Worm (Caenorhabditis elegans) whole organism, L1 larva: Measurements from ENCODE around the gene R09E10.1.
A peak's percentile ranks its signal among the peaks of the same experiment; 100 is the strongest.

Source experiments
- C34B4.2 ChIP-seq: sonication (generic microtip); optimal IDR thresholded peaks from 2 replicates; lab custom pipeline; 2017; ENCODE audit warnings: mild to moderate bottlenecking, missing genetic modification characterization, missing compliant biosample characterization
- aha-1 ChIP-seq: fragments of 150-350 bp; optimal IDR thresholded peaks from 2 replicates; lab custom pipeline; 2014; ENCODE audit warnings: missing biosample characterization, missing genetic modification characterization
- ama-1 ChIP-seq: fragments of 150-350 bp; optimal IDR thresholded peaks from 2 replicates; lab custom pipeline; 2014
- ceh-8 ChIP-seq: fragments of 200-800 bp; sonication (Bioruptor generic); optimal IDR thresholded peaks from 2 replicates; lab custom pipeline; 2018; ENCODE audit warnings: mild to moderate bottlenecking, missing genetic modification characterization, moderate library complexity, missing compliant biosample characterization
- ces-1 ChIP-seq: fragments of 150-350 bp; optimal IDR thresholded peaks from 2 replicates; lab custom pipeline; 2014; ENCODE audit warnings: missing biosample characterization, missing genetic modification reagents, missing genetic modification characterization
- efl-3 ChIP-seq: fragments of 200-800 bp; sonication (Bioruptor generic); optimal IDR thresholded peaks from 2 replicates; lab custom pipeline; 2018; ENCODE audit warnings: mild to moderate bottlenecking, missing genetic modification characterization, missing compliant biosample characterization
- egl-13 ChIP-seq: sonication (generic microtip); optimal IDR thresholded peaks from 2 replicates; lab custom pipeline; 2016; ENCODE audit warnings: missing genotype, missing genetic modification reagents, missing genetic modification characterization, missing compliant biosample characterization
- egl-27 ChIP-seq, 2 experiments: fragments of 150-350 bp in 1 of 2; sonication (generic microtip); optimal IDR thresholded peaks; 3 replicates each; lab custom pipeline; 2017 to 2018; ENCODE audit warnings: missing biosample characterization in 2 of 2, missing genetic modification characterization in 2 of 2, missing genetic modification reagents in 2 of 2
- elt-2 ChIP-seq: sonication (generic microtip); optimal IDR thresholded peaks from 2 replicates; lab custom pipeline; 2016; ENCODE audit warnings: missing genetic modification characterization, mild to moderate bottlenecking, inconsistent platforms, missing compliant biosample characterization, missing genetic modification reagents
- elt-3 ChIP-seq, 6 experiments: fragments of 150-350 bp in 1 of 6; sonication (generic microtip); optimal IDR thresholded peaks; 2 replicates each; lab custom pipeline; 2017 to 2018; ENCODE audit warnings: missing biosample characterization in 6 of 6, missing genetic modification characterization in 6 of 6, inconsistent platforms in 1 of 6
- ets-5 ChIP-seq: fragments of 200-800 bp; sonication (Bioruptor generic); IDR thresholded peaks from 2 replicates; pipeline ENCODE4 v1.3.6; 2022; ENCODE audit warnings: missing genetic modification characterization, missing compliant biosample characterization
- fkh-4 ChIP-seq: sonication (generic microtip); optimal IDR thresholded peaks from 2 replicates; lab custom pipeline; 2016; ENCODE audit warnings: missing compliant biosample characterization, missing genetic modification characterization, borderline replicate concordance
- fkh-8 ChIP-seq: sonication (generic microtip); optimal IDR thresholded peaks from 2 replicates; lab custom pipeline; 2016; ENCODE audit warnings: mild to moderate bottlenecking, missing genetic modification characterization, missing compliant biosample characterization
- fos-1 ChIP-seq: fragments of 150-350 bp; optimal IDR thresholded peaks from 2 replicates; lab custom pipeline; 2014; ENCODE audit warnings: missing biosample characterization, missing genetic modification characterization
- irx-1 ChIP-seq: sonication (generic microtip); optimal IDR thresholded peaks from 2 replicates; lab custom pipeline; 2016; ENCODE audit warnings: missing genetic modification characterization, missing compliant biosample characterization
- isw-1 ChIP-seq: fragments of 200-800 bp; sonication (Bioruptor generic); IDR thresholded peaks from 2 replicates; pipeline ENCODE4 v1.3.6; 2022; ENCODE audit warnings: missing genetic modification characterization, missing compliant biosample characterization
- jun-1 ChIP-seq: fragments of 150-350 bp; optimal IDR thresholded peaks from 2 replicates; lab custom pipeline; 2014; ENCODE audit warnings: missing biosample characterization, missing genetic modification reagents, missing genetic modification characterization
- lin-13 ChIP-seq: fragments of 150-350 bp; optimal IDR thresholded peaks from 2 replicates; lab custom pipeline; 2014; ENCODE audit warnings: missing biosample characterization, missing genetic modification reagents, missing genetic modification characterization
- lin-14 ChIP-seq: fragments of 200-800 bp; sonication (Bioruptor generic); optimal IDR thresholded peaks from 2 replicates; lab custom pipeline; 2018; ENCODE audit warnings: mild to moderate bottlenecking, missing genetic modification characterization, moderate library complexity, missing compliant biosample characterization
- lin-15B ChIP-seq: fragments of 150-350 bp; sonication (generic microtip); optimal IDR thresholded peaks from 3 replicates; lab custom pipeline; 2014; ENCODE audit warnings: missing biosample characterization, missing genetic modification characterization
- lin-39 ChIP-seq: fragments of 150-350 bp; optimal IDR thresholded peaks from 2 replicates; lab custom pipeline; 2014; ENCODE audit warnings: missing biosample characterization, missing genetic modification reagents, missing genetic modification characterization
- lir-3 ChIP-seq: sonication (generic microtip); optimal IDR thresholded peaks from 2 replicates; lab custom pipeline; 2016; ENCODE audit warnings: mild to moderate bottlenecking, missing genetic modification characterization, moderate library complexity, missing compliant biosample characterization; ENCODE audit not compliant: poor library complexity
- lsy-2 ChIP-seq, 2 experiments: fragments of 150-350 bp; optimal IDR thresholded peaks; 2 replicates each; lab custom pipeline; 2014; ENCODE audit warnings: missing biosample characterization in 2 of 2, missing genetic modification characterization in 2 of 2
- mab-9 ChIP-seq: fragments of 200-800 bp; sonication (Bioruptor generic); IDR thresholded peaks from 2 replicates; pipeline ENCODE4 v1.3.6; 2022; ENCODE audit warnings: missing genetic modification reagents, missing genetic modification characterization, missing compliant biosample characterization
- mdl-1 ChIP-seq, 2 experiments: fragments of 150-350 bp; optimal IDR thresholded peaks; 2 replicates each; lab custom pipeline; 2014 to 2017; ENCODE audit warnings: missing biosample characterization in 2 of 2, missing genetic modification characterization in 2 of 2, inconsistent platforms in 1 of 2
- mep-1 ChIP-seq: fragments of 150-350 bp; optimal IDR thresholded peaks from 2 replicates; lab custom pipeline; 2014; ENCODE audit warnings: missing biosample characterization, missing genetic modification characterization
- nhr-237 ChIP-seq: fragments of 150-350 bp; optimal IDR thresholded peaks from 2 replicates; lab custom pipeline; 2014; ENCODE audit warnings: missing biosample characterization, missing genetic modification characterization
- nhr-28 ChIP-seq: fragments of 150-350 bp; optimal IDR thresholded peaks from 2 replicates; lab custom pipeline; 2014; ENCODE audit warnings: missing biosample characterization, missing genetic modification characterization
- nhr-47 ChIP-seq: sonication (generic microtip); optimal IDR thresholded peaks from 2 replicates; lab custom pipeline; 2016; ENCODE audit warnings: mild to moderate bottlenecking, missing genetic modification characterization, moderate library complexity, missing compliant biosample characterization
- nhr-71 ChIP-seq: sonication (generic microtip); optimal IDR thresholded peaks from 2 replicates; lab custom pipeline; 2016; ENCODE audit warnings: mild to moderate bottlenecking, missing genetic modification characterization, moderate library complexity, missing compliant biosample characterization
- nhr-76 ChIP-seq: sonication (generic microtip); optimal IDR thresholded peaks from 2 replicates; lab custom pipeline; 2017; ENCODE audit warnings: missing biosample characterization, missing genetic modification characterization
- nhr-85 ChIP-seq: sonication (generic microtip); peaks from one replicate; lab custom pipeline; 2016; ENCODE audit warnings: missing genetic modification characterization, inconsistent platforms, missing compliant biosample characterization
- nhr-90 ChIP-seq: sonication (generic microtip); optimal IDR thresholded peaks from 2 replicates; lab custom pipeline; 2016; ENCODE audit warnings: mild to moderate bottlenecking, missing genetic modification characterization, missing compliant biosample characterization; ENCODE audit not compliant: poor library complexity
- pqm-1 ChIP-seq: sonication (generic microtip); optimal IDR thresholded peaks from 3 replicates; lab custom pipeline; 2017; ENCODE audit warnings: missing biosample characterization, missing genetic modification characterization
- rnt-1 ChIP-seq: sonication (generic microtip); optimal IDR thresholded peaks from 2 replicates; lab custom pipeline; 2016; ENCODE audit warnings: mild to moderate bottlenecking, missing genetic modification characterization, moderate library complexity, missing compliant biosample characterization
- snpc-4 ChIP-seq: fragments of 150-350 bp; optimal IDR thresholded peaks from 2 replicates; lab custom pipeline; 2014; ENCODE audit warnings: missing biosample characterization, missing genetic modification characterization
- sox-4 ChIP-seq: sonication (generic microtip); optimal IDR thresholded peaks from 2 replicates; lab custom pipeline; 2016; ENCODE audit warnings: missing genetic modification characterization, missing compliant biosample characterization
- sup-37 ChIP-seq: fragments of 200-800 bp; sonication (Bioruptor generic); optimal IDR thresholded peaks from 2 replicates; lab custom pipeline; 2018; ENCODE audit warnings: mild to moderate bottlenecking, missing genetic modification characterization, missing compliant biosample characterization
- swsn-7 ChIP-seq: sonication (generic microtip); optimal IDR thresholded peaks from 2 replicates; lab custom pipeline; 2016; ENCODE audit warnings: missing genetic modification characterization, missing compliant biosample characterization
- tbx-2 ChIP-seq: sonication (generic microtip); optimal IDR thresholded peaks from 2 replicates; lab custom pipeline; 2016; ENCODE audit warnings: missing genetic modification characterization, missing compliant biosample characterization
- tlp-1 ChIP-seq: fragments of 150-350 bp; optimal IDR thresholded peaks from 2 replicates; lab custom pipeline; 2014; ENCODE audit warnings: missing biosample characterization, missing genetic modification characterization
- unc-30 ChIP-seq: sonication (generic microtip); optimal IDR thresholded peaks from 2 replicates; lab custom pipeline; 2017; ENCODE audit warnings: missing biosample characterization, missing genetic modification characterization
- unc-62 ChIP-seq: fragments of 150-350 bp; optimal IDR thresholded peaks from 2 replicates; lab custom pipeline; 2014; ENCODE audit warnings: missing biosample characterization, missing genetic modification reagents, missing genetic modification characterization
- unc-86 ChIP-seq: sonication (generic microtip); optimal IDR thresholded peaks from 2 replicates; lab custom pipeline; 2016; ENCODE audit warnings: missing genetic modification characterization, missing compliant biosample characterization
- unc-98 ChIP-seq: fragments of 200-800 bp; sonication (Bioruptor generic); IDR thresholded peaks from 2 replicates; pipeline ENCODE4 v1.3.6; 2022; ENCODE audit warnings: missing genetic modification characterization, missing compliant biosample characterization
- vab-15 ChIP-seq: sonication (generic microtip); optimal IDR thresholded peaks from 2 replicates; lab custom pipeline; 2017; ENCODE audit warnings: missing genotype, mild to moderate bottlenecking, missing genetic modification characterization, missing compliant biosample characterization
- ztf-4 ChIP-seq: fragments of 150-350 bp; optimal IDR thresholded peaks from 2 replicates; lab custom pipeline; 2014; ENCODE audit warnings: missing biosample characterization, missing genetic modification characterization

The R09E10.1 gene

DNA sequence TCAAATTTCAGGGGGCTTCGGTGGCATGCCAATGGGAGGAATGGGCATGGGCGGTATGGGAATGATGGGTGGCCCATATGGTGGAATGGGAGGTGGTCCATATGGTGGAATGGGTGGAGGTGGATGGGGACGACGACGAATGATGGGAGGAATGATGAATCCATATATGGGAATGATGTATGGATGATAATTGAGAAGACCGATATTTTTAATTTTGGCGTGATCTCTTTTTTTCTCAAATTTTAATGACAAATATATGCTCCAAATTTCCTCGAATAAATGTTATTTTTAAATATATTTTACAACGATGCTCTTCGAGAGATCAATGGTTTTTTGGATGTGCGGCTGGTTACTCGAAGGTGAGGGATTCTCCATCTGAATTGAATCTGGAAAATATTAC, 44.8 kb downstream of the R09E10.1 start, which contains the start of gene Y43C5A.4:
Gene Y43C5A.4, plus strand, starts transcription at position 301 of the 400 bp plus-strand sequence.
- TF ChIP-seq nhr-90 (tag; lab: Kevin White, UChicago) = no peak

DNA sequence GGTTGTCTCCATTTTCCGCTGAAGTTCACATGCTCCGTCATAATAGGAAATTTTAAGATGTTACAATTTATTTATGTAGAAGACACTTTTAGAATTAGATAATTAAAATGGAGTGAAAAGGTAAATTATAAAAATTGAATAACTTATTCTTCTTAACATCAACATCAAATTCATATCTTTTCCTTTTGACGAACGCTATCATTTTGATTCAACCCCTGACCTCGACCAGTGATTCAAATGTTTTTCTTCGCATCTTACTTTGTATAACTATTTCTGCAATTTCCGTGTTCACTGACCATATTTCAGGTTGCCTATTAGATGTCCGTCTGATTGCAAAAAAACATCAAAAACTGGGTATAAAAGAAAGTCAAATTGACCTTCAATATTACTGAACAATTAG, 45.6 kb downstream of the R09E10.1 start, which contains the start of gene Y43C5A.7:
Gene Y43C5A.7, plus strand, starts transcription at position 301 of the 400 bp plus-strand sequence.
- TF ChIP-seq tbx-2 (tag; lab: Kevin White, UChicago) = no peak

DNA sequence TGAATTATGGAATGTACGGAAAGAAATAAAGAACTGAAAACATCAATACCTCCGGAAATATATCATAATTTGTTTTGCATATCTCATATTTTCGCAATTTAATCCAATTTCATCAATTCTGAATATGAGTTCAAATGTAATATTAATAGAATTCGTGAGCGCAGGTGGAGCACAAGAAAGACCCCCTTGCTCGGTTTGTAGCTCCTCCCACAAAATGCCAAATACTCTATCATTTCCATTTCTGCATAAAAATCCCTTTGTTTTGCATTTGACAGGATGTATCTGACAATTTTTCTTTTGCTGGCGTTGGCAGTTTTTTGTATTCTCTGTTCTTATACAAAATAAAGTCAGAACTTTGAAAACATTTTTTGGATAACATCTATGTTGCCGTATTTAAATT, 47.5 kb downstream of the R09E10.1 start:
- TF ChIP-seq nhr-85 = peak; percentile 75
- peak; percentile 37 for TF ChIP-seq nhr-71 (tag; lab: Kevin White, UChicago)
- no peak for TF ChIP-seq ama-1 (lab: Kevin White, UChicago)

DNA sequence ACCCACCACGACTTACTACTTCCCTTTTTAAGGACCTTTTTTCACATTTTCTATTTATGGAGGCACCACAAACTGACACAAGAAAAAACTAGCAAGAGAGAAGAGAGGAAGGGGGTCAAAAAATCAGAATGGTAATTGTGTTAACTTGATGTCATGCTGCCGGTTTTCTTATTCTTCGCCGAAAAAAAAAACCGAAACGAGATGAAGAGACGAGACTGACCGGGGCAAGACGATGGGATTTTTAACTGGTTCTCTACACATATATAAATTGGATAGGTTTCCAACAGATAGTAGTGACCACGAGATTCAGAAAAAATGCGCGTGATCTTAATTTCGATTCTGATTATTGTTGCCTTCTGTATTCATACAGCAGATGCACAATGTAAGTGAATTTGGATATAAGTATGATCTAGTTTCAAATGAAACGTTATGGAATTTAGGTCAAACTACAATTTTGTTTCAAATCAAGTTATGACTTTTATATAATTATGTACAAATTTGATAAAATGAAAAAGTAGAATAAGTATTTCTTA, 48.7 kb downstream of the R09E10.1 start, which contains the start of gene Y43C5A.3:
Gene Y43C5A.3, plus strand, starts transcription at position 256 of the 533 bp plus-strand sequence.
- TF ChIP-seq elt-2 (tag; lab: Kevin White, UChicago) (no peak), lin-13 (GFP tag; lab: Kevin White, UChicago) (no peak), unc-62 (GFP tag; lab: Kevin White, UChicago) (no peak), nhr-47 (tag; lab: Kevin White, UChicago) (peak; percentile 18), jun-1 (tag; lab: Kevin White, UChicago) (no peak), fkh-8 (tag; lab: Kevin White, UChicago) (no peak), ama-1 (lab: Kevin White, UChicago) (no peak), snpc-4 (tag; lab: Kevin White, UChicago) (no peak), mab-9 (GFP tag; lab: Robert Waterston, UW) (no peak), nhr-71 (tag; lab: Kevin White, UChicago) (peak; percentile 53), mdl-1 (tag; optimal IDR thresholded peaks at IDR 0.05; lab: Kevin White, UChicago) (peak in 1 of 2 experiments; percentile 4), lsy-2 (tag; optimal IDR thresholded peaks at IDR 0.05; lab: Kevin White, UChicago) (no peak), ztf-4 (tag; lab: Kevin White, UChicago) (no peak), egl-13 (tag; lab: Kevin White, UChicago) (no peak), lin-39 (no peak), nhr-76 (tag; lab: Kevin White, UChicago) (no peak), isw-1 (GFP tag; lab: Robert Waterston, UW) (no peak), ets-5 (GFP tag; lab: Robert Waterston, UW) (no peak), lir-3 (tag; lab: Kevin White, UChicago) (no peak), aha-1 (no peak), elt-3 (tag; optimal IDR thresholded peaks at IDR 0.05; lab: Kevin White, UChicago) (peak in 1 of 6 experiments; percentile 67), rnt-1 (tag; lab: Kevin White, UChicago) (no peak), nhr-237 (tag; lab: Kevin White, UChicago) (no peak), lin-15B (no peak), tlp-1 (no peak), C34B4.2 (tag; lab: Kevin White, UChicago) (no peak), lin-14 (GFP tag; lab: Kevin White, UChicago) (peak; percentile 56), ceh-8 (GFP tag; lab: Kevin White, UChicago) (no peak), pqm-1 (tag; lab: Kevin White, UChicago) (no peak), efl-3 (GFP tag; lab: Kevin White, UChicago) (no peak), nhr-85 (peak; percentile 70), vab-15 (tag; lab: Kevin White, UChicago) (no peak), unc-30 (tag; lab: Kevin White, UChicago) (no peak), irx-1 (tag; lab: Kevin White, UChicago) (no peak), swsn-7 (no peak), fkh-4 (tag; lab: Kevin White, UChicago) (no peak), egl-27 (tag; optimal IDR thresholded peaks at IDR 0.05; lab: Kevin White, UChicago) (no peak), unc-86 (tag; lab: Kevin White, UChicago) (no peak), sup-37 (no peak), ces-1 (GFP tag; lab: Kevin White, UChicago) (no peak), fos-1 (tag; lab: Kevin White, UChicago) (no peak), sox-4 (tag; lab: Kevin White, UChicago) (no peak), nhr-28 (tag; lab: Kevin White, UChicago) (no peak), mep-1 (tag; lab: Kevin White, UChicago) (no peak), unc-98 (GFP tag; lab: Robert Waterston, UW) (no peak)
